Worm (Caenorhabditis elegans) whole organism, early embryonic: Measurements from ENCODE around the gene Y57G11C.46.

ENCODE experiments used
- B0310.2 ChIP-seq: sonication (generic microtip); optimal IDR thresholded peaks from 2 replicates; lab custom pipeline; 2016; ENCODE audit warnings: mild to moderate bottlenecking, missing genetic modification characterization, missing compliant biosample characterization
- F13C5.2 ChIP-seq: sonication (generic microtip); optimal IDR thresholded peaks from 2 replicates; lab custom pipeline; 2017; ENCODE audit warnings: mild to moderate bottlenecking, missing genetic modification characterization, inconsistent platforms, missing compliant biosample characterization
- aly-1 ChIP-seq: sonication (generic microtip); optimal IDR thresholded peaks from 2 replicates; lab custom pipeline; 2016; ENCODE audit warnings: missing genetic modification characterization, missing compliant biosample characterization
- ama-1 ChIP-seq: fragments of 150-350 bp; optimal IDR thresholded peaks from 2 replicates; lab custom pipeline; 2014
- ceh-13 ChIP-seq: fragments of 200-800 bp; sonication (Bioruptor generic); optimal IDR thresholded peaks from 2 replicates; lab custom pipeline; 2018; ENCODE audit warnings: mild to moderate bottlenecking, missing genetic modification characterization, missing compliant biosample characterization
- ceh-36 ChIP-seq: sonication (generic microtip); optimal IDR thresholded peaks from 2 replicates; lab custom pipeline; 2016; ENCODE audit warnings: missing genetic modification characterization, inconsistent platforms, missing compliant biosample characterization
- ets-7 ChIP-seq: sonication (generic microtip); optimal IDR thresholded peaks from 2 replicates; lab custom pipeline; 2016; ENCODE audit warnings: missing genotype, missing genetic modification characterization, missing compliant biosample characterization
- flt-1 ChIP-seq: fragments of 200-800 bp; sonication (Bioruptor generic); IDR thresholded peaks from 2 replicates; pipeline ENCODE4 v1.3.6; 2022; ENCODE audit warnings: missing genetic modification characterization, missing compliant biosample characterization
- hmbx-1 ChIP-seq: sonication (generic microtip); optimal IDR thresholded peaks from 2 replicates; lab custom pipeline; 2016; ENCODE audit warnings: mild to moderate bottlenecking, missing genetic modification characterization, missing compliant biosample characterization
- hmg-4 ChIP-seq: fragments of 200-800 bp; sonication (Bioruptor generic); optimal IDR thresholded peaks from 2 replicates; lab custom pipeline; 2018; ENCODE audit warnings: mild to moderate bottlenecking, missing genetic modification characterization, missing compliant biosample characterization
- hnd-1 ChIP-seq: sonication (generic microtip); optimal IDR thresholded peaks from 2 replicates; lab custom pipeline; 2016; ENCODE audit warnings: missing genetic modification characterization, missing compliant biosample characterization
- pes-1 ChIP-seq: fragments of 200-800 bp; sonication (Bioruptor generic); IDR thresholded peaks from 2 replicates; pipeline ENCODE4 v1.3.6; 2022; ENCODE audit warnings: missing genetic modification reagents, missing genetic modification characterization, missing compliant biosample characterization
- scrt-1 ChIP-seq: fragments of 200-800 bp; sonication (Bioruptor generic); IDR thresholded peaks from 2 replicates; pipeline ENCODE4 v1.3.6; 2022; ENCODE audit warnings: missing genetic modification characterization, missing compliant biosample characterization
- sea-1 ChIP-seq: fragments of 200-800 bp; sonication (Bioruptor generic); conservative IDR thresholded peaks from 2 replicates; pipeline ENCODE4 v1.3.6; 2022; ENCODE audit warnings: missing genetic modification characterization, missing compliant biosample characterization
- tbx-11 ChIP-seq: fragments of 200-800 bp; sonication (Bioruptor generic); IDR thresholded peaks from 2 replicates; pipeline ENCODE4 v1.3.6; 2022; ENCODE audit warnings: missing genetic modification characterization, missing compliant biosample characterization
- tbx-37 ChIP-seq: fragments of 200-800 bp; sonication (Bioruptor generic); conservative IDR thresholded peaks from 2 replicates; pipeline ENCODE4 v1.3.6; 2022; ENCODE audit warnings: missing genetic modification reagents, missing genetic modification characterization, missing compliant biosample characterization
- tra-4 ChIP-seq: sonication (generic microtip); optimal IDR thresholded peaks from 2 replicates; lab custom pipeline; 2017; ENCODE audit warnings: missing genetic modification characterization, missing compliant biosample characterization

The Y57G11C.46 gene

ce11 chrIV:14797354-14797753 is 18.8 kb downstream of the Y57G11C.46 start, which contains the start of the genes Y57G11C.1147 and nuo-3:
TSS of gene Y57G11C.1147 (minus strand) at chrIV:14797514.
TSS of gene nuo-3 (minus strand) at chrIV:14797544.
- no peak for TF ChIP-seq tbx-11 (GFP tag; lab: Robert Waterston, UW)
- TF ChIP-seq tra-4 (tag; lab: Kevin White, UChicago) = no peak
- TF ChIP-seq tbx-37 = no peak
- TF ChIP-seq ets-7 (tag; lab: Kevin White, UChicago) = no peak
- TF ChIP-seq aly-1 (tag; lab: Kevin White, UChicago) = no peak
- no peak for TF ChIP-seq F13C5.2
- TF ChIP-seq hnd-1 (tag; lab: Kevin White, UChicago) = no peak
- TF ChIP-seq ceh-13 (GFP tag; lab: Kevin White, UChicago) = no peak
- no peak for TF ChIP-seq hmg-4 (GFP tag; lab: Kevin White, UChicago)

DNA sequence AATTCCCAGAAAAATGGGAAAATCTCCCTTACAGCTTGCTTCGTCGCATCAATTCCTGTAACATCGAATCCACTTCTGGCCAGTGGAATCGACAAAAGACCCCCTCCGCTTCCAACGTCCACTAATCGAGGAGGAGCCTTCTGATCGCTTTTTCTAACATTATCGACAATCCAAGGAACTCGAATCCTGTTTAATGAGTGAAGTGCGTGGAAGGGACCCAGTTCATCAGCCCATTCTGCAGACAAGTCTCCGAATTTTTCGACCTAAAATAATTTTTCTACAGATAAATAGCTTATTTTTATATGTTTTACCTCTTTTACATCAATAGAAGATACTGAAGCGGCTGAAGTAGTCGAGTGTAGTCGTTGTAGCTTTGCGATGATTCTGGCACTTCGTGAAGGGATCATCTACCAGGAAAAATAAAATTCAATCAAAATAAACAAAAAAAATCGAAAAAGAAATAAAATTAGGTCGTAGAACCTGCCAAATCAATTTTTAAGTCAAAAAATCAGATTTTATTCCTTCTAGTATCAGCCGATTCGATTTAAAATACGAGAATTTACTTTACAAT is 20.2 kb downstream of the Y57G11C.46 start, which contains the start of gene coq-3:
TSS of gene coq-3 (minus strand) at position 407 of the 571 bp plus-strand sequence.
- TF ChIP-seq ama-1 (lab: Kevin White, UChicago) (no peak), scrt-1 (GFP tag; lab: Robert Waterston, UW) (no peak)

ce11 chrIV:14793900-14794624 is 22.1 kb downstream of the Y57G11C.46 start:
- TF ChIP-seq hmg-4 (GFP tag; lab: Kevin White, UChicago) (peak; percentile 16), tbx-37 (no peak)

DNA sequence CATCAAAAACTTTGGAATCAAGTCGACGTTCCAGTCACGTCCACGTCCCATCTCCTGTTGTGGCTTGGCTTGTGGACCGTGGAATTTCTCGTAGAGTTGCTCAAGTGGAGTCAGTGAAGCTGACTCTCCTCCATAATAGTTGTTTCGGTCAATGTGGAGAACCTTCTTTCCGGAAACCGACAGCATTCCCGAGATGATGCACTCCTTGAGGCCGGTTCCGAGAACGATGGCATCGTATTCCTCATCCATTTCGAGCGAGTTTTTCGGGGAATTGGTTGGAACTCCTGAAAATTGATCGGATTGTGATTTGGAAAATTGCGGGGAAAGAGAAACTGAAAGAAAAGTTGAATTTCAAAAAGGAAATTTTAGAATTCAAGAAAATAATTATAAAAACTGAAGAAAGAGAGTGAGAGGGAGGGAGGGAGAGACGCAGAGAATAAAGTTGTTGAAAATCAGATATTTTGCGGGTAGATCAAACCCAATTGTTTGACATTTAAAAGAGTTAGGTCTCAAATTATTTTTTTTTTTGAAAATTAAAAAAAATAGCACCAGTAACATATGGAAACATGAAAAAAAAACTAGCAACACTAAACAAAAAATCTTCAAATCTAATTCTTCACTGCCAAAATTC is 23.5 kb downstream of the Y57G11C.46 start, which contains the start of gene gdi-1:
TSS of gene gdi-1 (minus strand) at position 286 of the 631 bp plus-strand sequence.
- TF ChIP-seq ceh-13 (GFP tag; lab: Kevin White, UChicago) (no peak), scrt-1 (GFP tag; lab: Robert Waterston, UW) (no peak)

DNA sequence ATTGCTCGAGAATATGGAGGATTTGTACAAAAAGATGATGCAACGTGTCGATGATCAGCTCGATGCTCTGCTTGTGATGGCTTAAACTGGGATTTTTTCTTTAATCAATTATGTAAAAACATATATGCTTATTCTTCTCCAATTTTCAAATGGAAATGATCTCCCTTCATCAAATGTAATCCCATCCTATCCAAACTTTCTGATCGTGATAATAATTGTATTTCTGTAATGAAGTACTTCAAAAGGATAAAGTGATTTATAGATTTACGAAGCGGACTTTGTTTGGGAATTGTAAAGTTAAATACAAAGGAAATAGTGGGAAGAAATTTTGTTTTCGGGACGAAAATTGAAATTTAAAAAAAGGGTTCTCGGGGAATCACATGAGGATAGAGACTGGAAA is 25.6 kb downstream of the Y57G11C.46 start:
- no peak for TF ChIP-seq flt-1 (GFP tag; lab: Robert Waterston, UW)
- TF ChIP-seq ama-1 (lab: Kevin White, UChicago) = no peak
- no peak for TF ChIP-seq hmg-4 (GFP tag; lab: Kevin White, UChicago)
- no peak for TF ChIP-seq ceh-36 (tag; lab: Kevin White, UChicago)
- no peak for TF ChIP-seq scrt-1 (GFP tag; lab: Robert Waterston, UW)
- TF ChIP-seq pes-1 (GFP tag; lab: Robert Waterston, UW) = no peak
- no peak for TF ChIP-seq ets-7 (tag; lab: Kevin White, UChicago)
- no peak for TF ChIP-seq tbx-37

DNA sequence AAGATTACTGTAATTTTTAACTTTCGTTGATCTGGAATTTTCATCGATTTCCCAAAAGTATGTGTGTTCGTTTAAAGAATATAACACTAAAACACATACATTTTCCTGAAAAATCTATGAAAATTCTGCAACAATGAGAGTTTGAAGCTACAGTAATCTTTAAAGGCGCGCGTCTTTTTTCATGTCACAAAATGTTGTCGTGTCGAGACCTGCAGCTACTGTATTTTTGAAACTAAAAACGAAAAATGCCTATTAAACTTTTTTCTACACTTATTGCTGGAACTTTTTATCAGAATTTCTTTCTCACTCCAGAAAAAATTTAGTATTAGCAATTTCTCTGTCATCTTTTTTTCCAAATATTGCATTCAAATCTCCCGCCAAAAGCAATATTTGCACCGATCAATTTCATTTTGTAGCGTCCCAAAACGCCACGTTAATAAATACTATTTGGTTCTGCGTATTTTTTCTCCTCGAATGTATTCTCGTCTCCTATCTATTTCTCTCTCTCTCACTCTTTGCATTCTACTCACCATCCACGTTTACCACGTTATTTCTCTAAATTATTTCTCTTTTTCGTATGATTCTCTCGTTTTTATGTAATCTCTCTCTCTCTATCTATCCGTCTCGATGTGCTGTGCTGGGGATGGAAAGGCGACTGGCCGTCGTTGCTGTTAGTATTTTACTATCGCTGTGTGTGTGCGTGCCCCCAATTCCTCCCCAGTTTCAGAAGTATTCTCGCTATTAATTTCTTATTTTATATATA is 29.6 kb downstream of the Y57G11C.46 start, which contains the start of gene melo-1:
TSS of gene melo-1 (plus strand) at position 658 of the 763 bp plus-strand sequence.
- TF ChIP-seq sea-1 (no peak), scrt-1 (GFP tag; lab: Robert Waterston, UW) (no peak), tra-4 (tag; lab: Kevin White, UChicago) (no peak), hnd-1 (tag; lab: Kevin White, UChicago) (no peak), tbx-11 (GFP tag; lab: Robert Waterston, UW) (no peak), F13C5.2 (no peak), aly-1 (tag; lab: Kevin White, UChicago) (no peak), hmg-4 (GFP tag; lab: Kevin White, UChicago) (no peak), tbx-37 (no peak), flt-1 (GFP tag; lab: Robert Waterston, UW) (no peak), ceh-13 (GFP tag; lab: Kevin White, UChicago) (no peak)

ce11 chrIV:14784481-14784880 is 31.7 kb downstream of the Y57G11C.46 start, which contains the start of gene nlp-56:
TSS of gene nlp-56 (minus strand) at chrIV:14784737.
- TF ChIP-seq aly-1 (tag; lab: Kevin White, UChicago) (no peak), flt-1 (GFP tag; lab: Robert Waterston, UW) (no peak), pes-1 (GFP tag; lab: Robert Waterston, UW) (no peak), F13C5.2 (no peak)

DNA sequence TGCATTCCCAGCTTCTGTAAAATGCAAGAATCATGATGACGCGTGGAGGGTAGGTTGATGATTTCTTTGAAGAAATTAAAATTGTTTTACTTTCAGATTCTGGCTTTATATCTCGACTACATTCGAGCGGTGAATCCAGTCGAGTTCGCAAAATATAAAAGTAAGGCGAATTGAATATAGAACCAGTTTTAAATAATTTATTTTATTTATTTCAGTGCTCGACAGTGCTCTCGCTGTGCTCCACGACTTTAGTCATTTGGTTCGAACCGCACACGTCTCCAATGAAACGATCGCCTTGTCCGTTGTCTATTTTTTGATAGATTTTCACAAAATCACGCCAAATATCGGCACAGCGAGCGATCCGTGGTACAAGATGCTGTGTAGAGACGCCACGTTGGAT is 34.0 kb downstream of the Y57G11C.46 start, which contains the start of gene Y57G11C.1130:
TSS of gene Y57G11C.1130 (plus strand) at position 301 of the 400 bp plus-strand sequence.
- TF ChIP-seq aly-1 (tag; lab: Kevin White, UChicago) (no peak), ceh-13 (GFP tag; lab: Kevin White, UChicago) (no peak), sea-1 (no peak), hmbx-1 (no peak), flt-1 (GFP tag; lab: Robert Waterston, UW) (no peak), F13C5.2 (no peak), tbx-11 (GFP tag; lab: Robert Waterston, UW) (no peak), tbx-37 (no peak), ceh-36 (tag; lab: Kevin White, UChicago) (no peak), B0310.2 (tag; lab: Kevin White, UChicago) (no peak), tra-4 (tag; lab: Kevin White, UChicago) (no peak), hnd-1 (tag; lab: Kevin White, UChicago) (no peak)
